Worm (Caenorhabditis elegans) whole organism, L1 larva: ENCODE measurements around the gene T22D1.1.

Source experiments
- aly-2 ChIP-seq: fragments of 150-350 bp; optimal IDR thresholded peaks from 2 replicates; lab custom pipeline; 2014; ENCODE audit warnings: missing biosample characterization, missing genetic modification characterization
- blmp-1 ChIP-seq: fragments of 150-350 bp; optimal IDR thresholded peaks from 2 replicates; lab custom pipeline; 2014; ENCODE audit warnings: missing biosample characterization, missing genetic modification characterization
- ceh-90 ChIP-seq: sonication (generic microtip); optimal IDR thresholded peaks from 2 replicates; lab custom pipeline; 2016; ENCODE audit warnings: missing genetic modification characterization, missing compliant biosample characterization
- ces-1 ChIP-seq: fragments of 150-350 bp; optimal IDR thresholded peaks from 2 replicates; lab custom pipeline; 2014; ENCODE audit warnings: missing biosample characterization, missing genetic modification reagents, missing genetic modification characterization
- dpl-1 ChIP-seq, 3 experiments: fragments of 150-350 bp in 2 of 3; sonication (generic microtip) in 1 of 3; optimal IDR thresholded peaks; 2 replicates each; lab custom pipeline; 2014 to 2017; ENCODE audit warnings: missing biosample characterization in 3 of 3, missing genetic modification characterization in 3 of 3, missing genetic modification reagents in 3 of 3
- egl-27 ChIP-seq, 2 experiments: fragments of 150-350 bp in 1 of 2; sonication (generic microtip); optimal IDR thresholded peaks; 3 replicates each; lab custom pipeline; 2017 to 2018; ENCODE audit warnings: missing biosample characterization in 2 of 2, missing genetic modification characterization in 2 of 2, missing genetic modification reagents in 2 of 2
- fkh-10 ChIP-seq: sonication (generic microtip); optimal IDR thresholded peaks from 2 replicates; lab custom pipeline; 2017; ENCODE audit warnings: missing biosample characterization, missing genetic modification reagents, missing genetic modification characterization
- fos-1 ChIP-seq: fragments of 150-350 bp; optimal IDR thresholded peaks from 2 replicates; lab custom pipeline; 2014; ENCODE audit warnings: missing biosample characterization, missing genetic modification characterization
- lin-15B ChIP-seq: fragments of 150-350 bp; sonication (generic microtip); optimal IDR thresholded peaks from 3 replicates; lab custom pipeline; 2014; ENCODE audit warnings: missing biosample characterization, missing genetic modification characterization
- nhr-47 ChIP-seq: sonication (generic microtip); optimal IDR thresholded peaks from 2 replicates; lab custom pipeline; 2016; ENCODE audit warnings: mild to moderate bottlenecking, missing genetic modification characterization, moderate library complexity, missing compliant biosample characterization
- vab-15 ChIP-seq: sonication (generic microtip); optimal IDR thresholded peaks from 2 replicates; lab custom pipeline; 2017; ENCODE audit warnings: missing genotype, mild to moderate bottlenecking, missing genetic modification characterization, missing compliant biosample characterization

- TF ChIP-seq vab-15 (tag; lab: Kevin White, UChicago) (no peak), fkh-10 (GFP tag; lab: Kevin White, UChicago) (no peak), blmp-1 (tag; lab: Kevin White, UChicago) (no peak), lin-15B (tag; lab: Kevin White, UChicago) (peak; percentile 9), egl-27 (tag; optimal IDR thresholded peaks at IDR 0.05; lab: Kevin White, UChicago) (no peak), ces-1 (GFP tag; lab: Kevin White, UChicago) (no peak), ceh-90 (tag; lab: Kevin White, UChicago) (no peak), fos-1 (no peak), nhr-47 (no peak), dpl-1 (GFP tag; optimal IDR thresholded peaks at IDR 0.05; lab: Kevin White, UChicago) (peak; percentile 15 to 61 (median 53)), aly-2 (tag; lab: Kevin White, UChicago) (no peak)
Observed at ce11 chrIV:6909863-6910733, 13.1 kb upstream of the T22D1.1 start, which contains the start of the genes rpn-1 and ribo-1.
